Fruit fly (Drosophila melanogaster): ENCODE measurements around the gene Hacd2.

Hacd2 gene

dm6 chr2L:13430919-13431502, 14.4 kb downstream of the Hacd2 start:
- TF ChIP-seq foxo (GFP tag; optimal IDR thresholded peaks at IDR 0.05), result no peak
- TF ChIP-seq h (GFP tag; optimal IDR thresholded peaks at IDR 0.05), result no peak

DNA sequence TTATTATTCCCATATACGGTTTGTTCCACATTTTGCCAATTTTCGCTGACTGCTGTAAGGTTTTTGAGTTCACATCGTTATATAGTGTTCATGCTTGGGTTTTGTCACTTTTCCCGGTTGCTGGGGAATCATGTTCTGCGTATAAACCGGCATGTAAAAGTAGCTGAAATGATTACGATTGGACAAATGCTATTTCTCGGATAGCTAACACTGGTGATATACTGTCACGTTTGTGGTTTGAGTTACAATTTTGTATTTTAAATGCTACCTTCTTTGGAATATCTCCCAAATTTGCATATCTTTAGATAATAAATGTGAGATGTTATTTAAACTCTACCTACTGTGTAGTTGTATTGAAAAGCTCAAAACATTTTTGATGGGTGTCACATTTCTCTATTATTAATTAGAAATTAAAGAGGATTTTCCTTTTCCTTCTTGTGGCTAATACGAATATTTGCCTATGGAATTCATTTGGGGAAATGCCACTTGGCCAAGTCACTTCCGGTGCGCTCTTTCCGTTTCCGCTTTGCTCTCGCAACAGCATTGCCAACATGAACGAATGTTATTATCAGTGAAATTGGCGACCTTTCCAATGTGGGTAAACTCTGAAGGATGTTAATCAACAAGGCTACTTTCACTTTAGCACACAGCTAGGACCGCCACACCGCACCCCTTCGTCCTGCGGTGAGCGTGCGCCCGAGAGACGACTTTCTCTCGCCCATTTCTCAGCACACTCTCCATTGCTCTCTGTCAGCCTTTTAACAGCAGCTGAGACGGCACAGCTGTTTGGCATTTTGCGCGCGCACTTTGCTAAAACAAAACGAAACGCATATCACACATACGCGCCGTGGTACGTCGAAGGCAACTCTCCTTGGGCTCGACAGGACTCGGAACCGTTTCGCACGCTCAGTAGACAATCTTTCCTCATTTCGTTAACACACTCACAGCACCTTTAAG, 30.6 kb downstream of the Hacd2 start, which contains the start of the genes CG16956, CG42784 and CG43850:
Gene CG16956, minus strand, starts transcription at position 51 of the 957 bp plus-strand sequence.
Gene CG42784, plus strand, starts transcription at position 907 of the 957 bp plus-strand sequence.
Gene CG43850, plus strand, starts transcription at position 907 of the 957 bp plus-strand sequence.
- TF ChIP-seq N (GFP tag; optimal IDR thresholded peaks at IDR 0.05) (no peak), Hr83 (GFP tag; optimal IDR thresholded peaks at IDR 0.05; ENCODE audit: poor library complexity, severe bottlenecking) (no peak), Vsx2 (GFP tag; optimal IDR thresholded peaks at IDR 0.05; ENCODE audit: partially characterized antibody) (peak; percentile 7)

DNA sequence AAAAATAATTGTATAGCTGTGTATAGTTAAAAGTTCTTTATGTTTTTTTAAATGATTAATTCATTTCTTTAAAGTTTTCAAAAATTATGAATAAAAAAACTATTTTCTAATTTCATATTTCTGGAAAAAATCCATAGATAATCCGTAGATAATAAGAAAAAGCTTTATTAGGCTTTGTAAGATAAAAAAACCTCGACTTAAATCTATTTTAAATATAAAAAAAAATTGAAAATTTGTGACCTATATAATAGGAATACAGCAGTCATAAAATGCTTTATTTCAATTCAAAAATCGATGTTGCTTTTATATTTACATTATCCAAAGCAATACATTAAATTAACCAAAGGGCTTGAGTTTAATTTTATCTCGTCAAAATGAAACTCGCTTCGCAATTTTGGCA, 33.2 kb downstream of the Hacd2 start, which contains the start of gene Flad2:
Gene Flad2, plus strand, starts transcription at position 301 of the 400 bp plus-strand sequence.
- TF ChIP-seq Dif (GFP tag; optimal IDR thresholded peaks at IDR 0.05; ENCODE audit: partially characterized antibody) (no peak), woc (GFP tag; optimal IDR thresholded peaks at IDR 0.05) (no peak), Hnf4 (GFP tag; optimal IDR thresholded peaks at IDR 0.05) (no peak), Sp1 (GFP tag; optimal IDR thresholded peaks at IDR 0.05) (no peak), Hr78 (GFP tag; optimal IDR thresholded peaks at IDR 0.05) (no peak), Jra (GFP tag; optimal IDR thresholded peaks at IDR 0.05) (no peak), dsf (GFP tag; optimal IDR thresholded peaks at IDR 0.05; ENCODE audit: borderline replicate concordance) (no peak), rgr (GFP tag; optimal IDR thresholded peaks at IDR 0.05) (no peak), brk (GFP tag; optimal IDR thresholded peaks at IDR 0.05) (no peak), fru (GFP tag; optimal IDR thresholded peaks at IDR 0.05) (no peak), foxo (GFP tag; optimal IDR thresholded peaks at IDR 0.05) (no peak), CG9705 (GFP tag; optimal IDR thresholded peaks at IDR 0.05) (no peak), Abd-B (GFP tag; optimal IDR thresholded peaks at IDR 0.05) (no peak), HLH106 (tag; optimal IDR thresholded peaks at IDR 0.05) (no peak), h (GFP tag; optimal IDR thresholded peaks at IDR 0.05) (no peak), CG32264 (GFP tag; optimal IDR thresholded peaks at IDR 0.05) (no peak)

DNA sequence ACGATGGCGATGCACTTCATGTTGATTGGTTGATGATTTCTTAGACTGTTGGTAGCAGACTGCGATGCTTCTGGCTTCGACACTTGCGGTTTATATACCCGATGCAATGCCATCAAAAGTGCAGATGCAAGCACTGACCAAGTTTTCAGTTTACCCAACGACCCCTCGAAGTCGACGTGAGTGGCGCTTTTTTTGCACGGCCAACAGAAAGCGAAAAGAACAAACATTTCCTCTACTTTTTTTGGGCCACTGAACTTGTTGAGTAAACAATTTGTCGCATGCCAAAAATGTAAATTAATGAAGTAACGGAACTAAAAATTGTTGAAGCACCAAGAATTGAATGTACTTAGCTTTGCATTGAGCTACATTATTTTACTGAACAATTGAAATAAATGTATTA, 33.9 kb downstream of the Hacd2 start, which contains the start of gene Vm34Ca:
Gene Vm34Ca, minus strand, starts transcription at position 66 of the 400 bp plus-strand sequence.
- TF ChIP-seq CG32264 (GFP tag; optimal IDR thresholded peaks at IDR 0.05), result no peak
- TF ChIP-seq Jra (GFP tag; optimal IDR thresholded peaks at IDR 0.05), result no peak
- TF ChIP-seq fru (GFP tag; optimal IDR thresholded peaks at IDR 0.05), result no peak
- TF ChIP-seq CG9705 (GFP tag; optimal IDR thresholded peaks at IDR 0.05), result no peak
- no peak for TF ChIP-seq pan (optimal IDR thresholded peaks at IDR 0.05)
- TF ChIP-seq dsf (GFP tag; optimal IDR thresholded peaks at IDR 0.05; ENCODE audit: borderline replicate concordance), result no peak
- TF ChIP-seq dmrt93B (GFP tag; optimal IDR thresholded peaks at IDR 0.05), result no peak
- TF ChIP-seq foxo (GFP tag; optimal IDR thresholded peaks at IDR 0.05), result no peak

- no peak for TF ChIP-seq Hr78 (GFP tag; optimal IDR thresholded peaks at IDR 0.05)
- no peak for TF ChIP-seq fru (GFP tag; optimal IDR thresholded peaks at IDR 0.05)
- TF ChIP-seq HLH106 (tag; optimal IDR thresholded peaks at IDR 0.05), result no peak
- no peak for TF ChIP-seq Myc (optimal IDR thresholded peaks at IDR 0.05)
- TF ChIP-seq dl (GFP tag; optimal IDR thresholded peaks at IDR 0.05; ENCODE audit: insufficient read depth in 1 of 2, partially characterized antibody in 2 of 2), result no peak
- TF ChIP-seq usp (GFP tag; optimal IDR thresholded peaks at IDR 0.05), result no peak
- TF ChIP-seq Hnf4 (GFP tag; optimal IDR thresholded peaks at IDR 0.05), result no peak
- TF ChIP-seq lola (GFP tag; optimal IDR thresholded peaks at IDR 0.05), result no peak
- no peak for TF ChIP-seq sv (GFP tag; optimal IDR thresholded peaks at IDR 0.05)
- no peak for TF ChIP-seq Sp1 (GFP tag; optimal IDR thresholded peaks at IDR 0.05)
- no peak for TF ChIP-seq dmrt93B (GFP tag; optimal IDR thresholded peaks at IDR 0.05)
- TF ChIP-seq Hr83 (GFP tag; optimal IDR thresholded peaks at IDR 0.05; ENCODE audit: poor library complexity, severe bottlenecking), result no peak
- TF ChIP-seq sage (GFP tag; optimal IDR thresholded peaks at IDR 0.05), result no peak
- TF ChIP-seq CrebA (GFP tag; optimal IDR thresholded peaks at IDR 0.05; ENCODE audit: borderline replicate concordance), result no peak
- TF ChIP-seq CG9705 (GFP tag; optimal IDR thresholded peaks at IDR 0.05), result no peak
- no peak for TF ChIP-seq jim (GFP tag; optimal IDR thresholded peaks at IDR 0.05)
- no peak for TF ChIP-seq woc (GFP tag; optimal IDR thresholded peaks at IDR 0.05)
These were observed 45.9 kb downstream of the Hacd2 start for dm6 chr2L:13399565-13399964.
